Fruit fly (Drosophila melanogaster): Measurements from ENCODE around the gene Gr21a.

dm6 chr2L:789966-790365 is 9.7 kb downstream of the Gr21a start:
- TF ChIP-seq psq (optimal IDR thresholded peaks at IDR 0.05) (no peak), insv (optimal IDR thresholded peaks at IDR 0.05) (no peak), h (optimal IDR thresholded peaks at IDR 0.05) (no peak), Myc (optimal IDR thresholded peaks at IDR 0.05) (no peak), ttk (optimal IDR thresholded peaks at IDR 0.05) (no peak)

All from Kc167 (cell line).